Fruit fly (Drosophila melanogaster): ENCODE measurements around the gene CG7778.
A peak's percentile ranks its signal among the peaks of the same experiment; 100 is the strongest.

The CG7778 gene

DNA sequence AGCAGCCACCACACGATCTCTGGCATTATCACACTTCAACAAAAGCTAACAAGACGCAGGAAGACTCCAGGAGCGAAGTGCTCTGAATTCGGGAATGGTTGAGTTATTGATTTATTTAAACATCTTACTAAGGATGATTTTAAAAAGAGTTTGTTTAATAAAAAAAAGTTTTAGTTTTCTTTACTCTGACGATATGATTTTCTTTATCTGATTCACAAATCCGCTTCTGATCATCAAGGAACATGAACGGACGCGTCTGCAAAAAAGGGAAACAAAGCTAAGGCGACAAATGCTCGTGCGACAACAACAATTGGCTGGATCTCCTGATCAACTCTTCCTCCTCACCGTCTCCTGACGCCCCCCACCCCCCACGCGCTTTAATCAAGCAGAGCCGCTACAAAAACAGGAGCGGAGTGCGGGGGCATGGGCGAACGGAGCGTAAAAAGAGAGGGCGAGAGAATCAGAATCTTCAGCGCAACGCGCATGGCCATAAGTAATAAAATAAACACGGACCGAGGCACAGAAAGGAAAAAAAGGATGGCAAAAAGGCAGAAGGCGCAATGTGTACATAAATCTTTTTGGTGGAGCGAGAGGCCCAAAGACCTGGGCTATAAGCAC is 47.1 kb upstream of the CG7778 start (continued):
- TF ChIP-seq CG8359 (GFP tag; optimal IDR thresholded peaks at IDR 0.05; ENCODE audit: borderline replicate concordance): no peak
- no peak for TF ChIP-seq CG12659 (GFP tag; optimal IDR thresholded peaks at IDR 0.05)
- no peak for TF ChIP-seq Rfx (GFP tag; IDR thresholded peaks at IDR 0.05)
- no peak for TF ChIP-seq Dip2 (GFP tag; IDR thresholded peaks at IDR 0.05)
- TF ChIP-seq CG11696 (GFP tag; IDR thresholded peaks at IDR 0.05): no peak
- peak; percentile 38 for TF ChIP-seq sens (GFP tag)
- TF ChIP-seq CG10431 (GFP tag; optimal IDR thresholded peaks at IDR 0.05): no peak
- no peak for TF ChIP-seq HLH3B (GFP tag; IDR thresholded peaks at IDR 0.05)
- TF ChIP-seq trem (tag; optimal IDR thresholded peaks at IDR 0.05): no peak
- TF ChIP-seq gt (GFP tag; IDR thresholded peaks at IDR 0.05): no peak
- TF ChIP-seq CG10321 (GFP tag; IDR thresholded peaks at IDR 0.05): no peak
- TF ChIP-seq Dek (tag; optimal IDR thresholded peaks at IDR 0.05): no peak
- no peak for TF ChIP-seq Doc2 (GFP tag; IDR thresholded peaks at IDR 0.05)
- no peak for TF ChIP-seq Doc3 (GFP tag; IDR thresholded peaks at IDR 0.05; ENCODE audit: partially characterized antibody)
- TF ChIP-seq NC2α (GFP tag; optimal IDR thresholded peaks at IDR 0.05): no peak
- TF ChIP-seq CG34224 (GFP tag; IDR thresholded peaks at IDR 0.05; ENCODE audit: partially characterized antibody): no peak
- peak; percentile 25; the same call in 1 of the 2 replicates for TF ChIP-seq amos (GFP tag; IDR thresholded peaks at IDR 0.05; ENCODE audit: partially characterized antibody)
- no peak for TF ChIP-seq otp (GFP tag; IDR thresholded peaks at IDR 0.05)
- no peak for TF ChIP-seq CG4424 (GFP tag; optimal IDR thresholded peaks at IDR 0.05)
- 0 out of 2 replicates have a peak, but pooled peaks have one; percentile 23 for TF ChIP-seq Scr (GFP tag; IDR thresholded peaks at IDR 0.05; ENCODE audit: partially characterized antibody)
- no peak for TF ChIP-seq gsb-n (tag; optimal IDR thresholded peaks at IDR 0.05)
- no peak for TF ChIP-seq Elba2 (GFP tag; optimal IDR thresholded peaks at IDR 0.05)
- TF ChIP-seq sd (tag; optimal IDR thresholded peaks at IDR 0.05): no peak
- TF ChIP-seq CG6272 (GFP tag; IDR thresholded peaks at IDR 0.05): no peak
- TF ChIP-seq lov (optimal IDR thresholded peaks at IDR 0.05): no peak
- no peak for TF ChIP-seq lov (GFP tag; IDR thresholded peaks at IDR 0.05)
- TF ChIP-seq yki (optimal IDR thresholded peaks at IDR 0.05): no peak
- TF ChIP-seq repo (GFP tag; optimal IDR thresholded peaks at IDR 0.05): no peak
- TF ChIP-seq CG31388 (GFP tag; optimal IDR thresholded peaks at IDR 0.05): no peak
- no peak for TF ChIP-seq Mes4 (GFP tag; optimal IDR thresholded peaks at IDR 0.05)
- TF ChIP-seq Ets65A (GFP tag): peak; percentile 32
- TF ChIP-seq CoRest (tag; optimal IDR thresholded peaks at IDR 0.05): no peak
- no peak for TF ChIP-seq Fer3 (tag; optimal IDR thresholded peaks at IDR 0.05)
- no peak for TF ChIP-seq Hr39 (optimal IDR thresholded peaks at IDR 0.05)
- no peak for TF ChIP-seq CG2129 (GFP tag; IDR thresholded peaks at IDR 0.05; ENCODE audit: partially characterized antibody)
- no peak for TF ChIP-seq YL-1 (GFP tag; optimal IDR thresholded peaks at IDR 0.05)
- no peak for TF ChIP-seq dati (GFP tag; IDR thresholded peaks at IDR 0.05)
- TF ChIP-seq CG7745 (tag; optimal IDR thresholded peaks at IDR 0.05): no peak
- 0 out of 3 replicates have a peak, but pooled peaks have one; percentile 10 for TF ChIP-seq gce (GFP tag; IDR thresholded peaks at IDR 0.05)
- TF ChIP-seq CG13287 (GFP tag; IDR thresholded peaks at IDR 0.05; ENCODE audit: partially characterized antibody): no peak
- TF ChIP-seq BEAF-32 (GFP tag; optimal IDR thresholded peaks at IDR 0.05): no peak
- no peak for TF ChIP-seq wor (GFP tag; IDR thresholded peaks at IDR 0.05)
- TF ChIP-seq CG13296 (GFP tag; optimal IDR thresholded peaks at IDR 0.05): no peak
- no peak for TF ChIP-seq CG10209 (GFP tag; optimal IDR thresholded peaks at IDR 0.05)
- TF ChIP-seq CG4404 (GFP tag; IDR thresholded peaks at IDR 0.05): 0 out of 2 replicates have a peak, but pooled peaks have one; percentile 10
- no peak for TF ChIP-seq fu2 (GFP tag; optimal IDR thresholded peaks at IDR 0.05)
- TF ChIP-seq caup (GFP tag; optimal IDR thresholded peaks at IDR 0.05; ENCODE audit: severe bottlenecking): no peak
- peak in 1 of 2 experiments; percentile 68 for TF ChIP-seq bsh (GFP tag; optimal IDR thresholded peaks at IDR 0.05)
- no peak for TF ChIP-seq CG1832 (GFP tag; optimal IDR thresholded peaks at IDR 0.05)
- TF ChIP-seq CG17912 (GFP tag; optimal IDR thresholded peaks at IDR 0.05): no peak
- no peak for TF ChIP-seq CG4707 (GFP tag; optimal IDR thresholded peaks at IDR 0.05)

All from whole organism, embryonic.